Fruit fly (Drosophila melanogaster) Kc167 (cell line): ENCODE results near the gene CG10553.

Experiments
- Myc ChIP-seq: fragments of >200 bp; optimal IDR thresholded peaks from 2 replicates; lab custom pipeline; 2017; ENCODE audit warnings: missing external identifiers
- h ChIP-seq: fragments of >200 bp; optimal IDR thresholded peaks from 3 replicates; lab custom pipeline; 2018; ENCODE audit warnings: missing external identifiers
- psq ChIP-seq: fragments of >200 bp; optimal IDR thresholded peaks from 2 replicates; lab custom pipeline; 2017; ENCODE audit warnings: missing external identifiers
- ttk ChIP-seq: sonication (Bioruptor generic); optimal IDR thresholded peaks from 2 replicates; lab custom pipeline; 2017; ENCODE audit warnings: missing external identifiers

DNA sequence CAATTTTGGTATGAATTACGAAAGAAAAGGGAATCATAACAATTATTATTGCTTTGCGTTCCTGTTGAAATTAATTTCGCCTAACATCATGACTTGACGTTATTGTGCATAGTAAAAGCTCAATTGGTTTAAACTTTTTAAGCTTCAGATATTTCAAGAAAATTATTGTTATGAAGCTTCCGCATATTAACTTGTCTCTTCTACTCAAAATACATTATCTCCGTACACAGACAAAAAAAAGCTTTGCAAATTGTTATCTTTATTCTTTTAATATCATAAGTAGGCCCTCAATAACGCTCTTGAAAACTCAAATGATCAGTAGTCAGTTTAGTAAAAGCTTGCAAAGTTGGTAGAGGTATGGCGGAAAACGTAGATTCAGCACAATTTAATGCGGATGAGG lies 30.8 kb downstream of the CG10553 start, which contains the start of gene CG13658:
- TF ChIP-seq Myc (lab: Kevin White, UChicago) (no peak), h (no peak), ttk (lab: Kevin White, UChicago) (no peak), psq (lab: Kevin White, UChicago) (no peak)
